Fruit fly (Drosophila melanogaster) whole organism, wandering third instar larva: ENCODE measurements around the gene CG10086.

Experiments used
- Abd-B ChIP-seq: fragments of >200 bp; optimal IDR thresholded peaks from 2 replicates; lab custom pipeline; 2017; ENCODE audit warnings: missing biosample characterization, missing genetic modification characterization
- CG32264 ChIP-seq: fragments of 200-800 bp; sonication (Bioruptor generic); optimal IDR thresholded peaks from 2 replicates; lab custom pipeline; 2016; ENCODE audit warnings: missing biosample characterization, missing genetic modification characterization
- Jra ChIP-seq: sonication (Bioruptor generic); optimal IDR thresholded peaks from 2 replicates; lab custom pipeline; 2016; ENCODE audit warnings: missing biosample characterization, missing genetic modification characterization
- OdsH ChIP-seq: fragments of 200-800 bp; sonication (Bioruptor generic); optimal IDR thresholded peaks from 2 replicates; lab custom pipeline; 2016; ENCODE audit warnings: missing biosample characterization, mild to moderate bottlenecking, missing genetic modification characterization
- Vsx2 ChIP-seq: fragments of 200-300, 225-300 bp; sonication (Bioruptor generic); optimal IDR thresholded peaks from 2 replicates; lab custom pipeline; 2018; ENCODE audit warnings: missing biosample characterization, missing genetic modification characterization; ENCODE audit not compliant: partially characterized antibody
- br ChIP-seq: fragments of 200-800 bp; sonication (Bioruptor generic); optimal IDR thresholded peaks from 2 replicates; lab custom pipeline; 2016; ENCODE audit warnings: missing biosample characterization, missing genetic modification characterization
- foxo ChIP-seq, 2 experiments: fragments of 200-800 bp; sonication (Bioruptor generic); optimal IDR thresholded peaks; 2 replicates in 1 of 2; 3 replicates in 1 of 2; lab custom pipeline; 2016 to 2017; ENCODE audit warnings: missing biosample characterization in 2 of 2, missing genetic modification characterization in 2 of 2
- fru ChIP-seq: fragments of 200-800 bp; sonication (Bioruptor generic); optimal IDR thresholded peaks from 3 replicates; lab custom pipeline; 2016; ENCODE audit warnings: missing biosample characterization, mild to moderate bottlenecking, missing genetic modification characterization
- h ChIP-seq: fragments of 200-800 bp; sonication (Bioruptor generic); optimal IDR thresholded peaks from 3 replicates; lab custom pipeline; 2016; ENCODE audit warnings: missing biosample characterization, mild to moderate bottlenecking, missing genetic modification characterization
- jim ChIP-seq: fragments of 175-275, 200-325 bp; sonication (Bioruptor generic); optimal IDR thresholded peaks from 2 replicates; lab custom pipeline; 2016; ENCODE audit warnings: missing biosample characterization, mild to moderate bottlenecking, missing genetic modification characterization
- pan ChIP-seq: fragments of >200 bp; optimal IDR thresholded peaks from 2 replicates; lab custom pipeline; 2017
- psq ChIP-seq: fragments of 200-800 bp; sonication (Bioruptor generic); optimal IDR thresholded peaks from 3 replicates; lab custom pipeline; 2017; ENCODE audit warnings: missing biosample characterization, mild to moderate bottlenecking, missing genetic modification characterization, moderate library complexity
- sage ChIP-seq: fragments of 200-800 bp; sonication (Bioruptor generic); optimal IDR thresholded peaks from 2 replicates; lab custom pipeline; 2016; ENCODE audit warnings: missing biosample characterization, mild to moderate bottlenecking, missing genetic modification characterization
- usp ChIP-seq: fragments of >200 bp; optimal IDR thresholded peaks from 2 replicates; lab custom pipeline; 2017; ENCODE audit warnings: missing biosample characterization, missing genetic modification characterization

- TF ChIP-seq jim (GFP tag; lab: Kevin White, UChicago) (no peak), OdsH (GFP tag; lab: Kevin White, UChicago) (no peak), sage (GFP tag; lab: Kevin White, UChicago) (no peak), usp (GFP tag; lab: Kevin White, UChicago) (no peak), Vsx2 (GFP tag; lab: Kevin White, UChicago) (no peak), foxo (GFP tag; optimal IDR thresholded peaks at IDR 0.05; lab: Kevin White, UChicago) (no peak), h (no peak), br (no peak), Abd-B (no peak), psq (no peak), fru (no peak), Jra (GFP tag; lab: Kevin White, UChicago) (no peak), CG32264 (GFP tag; lab: Kevin White, UChicago) (no peak), pan (no peak)
These were observed 36.9 kb upstream of the CG10086 start for dm6 chr3R:7753518-7753917.
